Worm (Caenorhabditis elegans): ENCODE results near the gene sre-16.

DNA sequence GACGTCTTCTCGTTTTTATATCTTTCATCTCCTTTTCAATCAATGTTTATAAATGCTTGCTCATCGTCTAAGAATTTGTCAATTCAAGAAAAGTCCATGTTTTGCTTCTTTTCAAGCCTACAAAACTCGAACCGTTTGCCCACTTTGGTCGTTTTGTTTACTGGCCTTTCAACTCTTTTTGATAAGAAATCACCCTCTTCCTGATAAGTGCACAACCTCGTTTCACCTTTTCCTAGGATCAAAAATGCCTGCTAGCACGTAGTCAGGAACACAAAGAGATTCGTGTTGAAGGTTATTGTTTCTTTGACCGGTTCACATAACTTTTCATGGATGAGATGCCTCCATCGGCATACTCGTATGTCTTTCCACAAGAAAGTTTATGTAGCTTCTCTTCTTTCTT is 39.3 kb downstream of the sre-16 start:
- TF ChIP-seq ama-1 (optimal IDR thresholded peaks at IDR 0.05) (no peak), B0310.2 (tag; optimal IDR thresholded peaks at IDR 0.05) (no peak), aly-1 (tag; optimal IDR thresholded peaks at IDR 0.05) (no peak), flt-1 (GFP tag; IDR thresholded peaks at IDR 0.05) (no peak), scrt-1 (GFP tag; IDR thresholded peaks at IDR 0.05) (no peak), hmbx-1 (tag; optimal IDR thresholded peaks at IDR 0.05) (no peak)
